Worm (Caenorhabditis elegans) whole organism, midembryonic: ENCODE data around the gene Y54G11A.9.

Experiments
- ref-1 ChIP-seq: fragments of 200-800 bp; sonication (Bioruptor generic); conservative IDR thresholded peaks from 2 replicates; pipeline ENCODE4 v1.3.6; 2022; ENCODE audit warnings: missing genetic modification reagents, missing genetic modification characterization, missing compliant biosample characterization
- tab-1 ChIP-seq: fragments of 200-800 bp; sonication (Bioruptor generic); IDR thresholded peaks from 2 replicates; pipeline ENCODE4 v1.3.6; 2022; ENCODE audit warnings: missing genetic modification characterization, missing compliant biosample characterization

DNA sequence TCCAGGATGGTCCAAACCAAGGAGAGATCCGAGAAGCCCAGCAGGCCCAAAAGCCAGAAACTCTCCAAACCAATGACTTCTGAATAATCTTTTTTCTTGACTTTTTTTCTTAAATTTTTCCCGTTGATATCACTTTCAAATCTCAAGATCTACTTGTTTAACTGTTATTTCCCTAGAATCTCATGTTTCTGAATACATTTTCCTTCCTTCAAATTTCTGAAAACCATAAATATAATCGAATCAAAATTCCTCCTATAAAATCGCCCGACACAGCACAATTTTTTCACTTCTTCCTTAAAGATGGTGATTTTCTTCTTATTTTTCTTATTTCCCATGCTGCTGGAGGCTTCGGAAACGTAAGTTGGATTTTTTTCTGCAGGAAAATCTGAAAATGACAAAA lies 42.0 kb upstream of the Y54G11A.9 start, which contains the start of gene F26H11.8:
- TF ChIP-seq ref-1 (GFP tag; lab: Robert Waterston, UW) (no peak), tab-1 (GFP tag; lab: Robert Waterston, UW) (no peak)
